Worm (Caenorhabditis elegans): Measurements from ENCODE around the gene arrd-18.

The arrd-18 gene

ce11 chrV:3312067-3312666, at the start of gene arrd-18:
arrd-18 (minus strand) TSS chrV:3312117.
- TF ChIP-seq sox-4 (tag; optimal IDR thresholded peaks at IDR 0.05) = no peak
- TF ChIP-seq fkh-10 (GFP tag; optimal IDR thresholded peaks at IDR 0.05) = no peak
- no peak for TF ChIP-seq sptf-1 (tag; optimal IDR thresholded peaks at IDR 0.05)
- TF ChIP-seq zip-4 (GFP tag; optimal IDR thresholded peaks at IDR 0.05) = no peak
- no peak for TF ChIP-seq ztf-4 (tag; optimal IDR thresholded peaks at IDR 0.05)
- no peak for TF ChIP-seq jun-1 (tag; optimal IDR thresholded peaks at IDR 0.05)
- no peak for TF ChIP-seq unc-30 (tag; optimal IDR thresholded peaks at IDR 0.05)
- TF ChIP-seq lin-39 (tag; optimal IDR thresholded peaks at IDR 0.05) = no peak
- TF ChIP-seq lsy-2 (tag; optimal IDR thresholded peaks at IDR 0.05) = peak in 1 of 2 experiments; percentile 3
- no peak for TF ChIP-seq mef-2 (tag; optimal IDR thresholded peaks at IDR 0.05)
- TF ChIP-seq fos-1 (tag; optimal IDR thresholded peaks at IDR 0.05) = no peak
- TF ChIP-seq C16A3.4 (tag; optimal IDR thresholded peaks at IDR 0.05) = peak; percentile 0
- no peak for TF ChIP-seq egl-27 (tag; optimal IDR thresholded peaks at IDR 0.05)
- no peak for TF ChIP-seq nhr-12 (tag; optimal IDR thresholded peaks at IDR 0.05)
- no peak for TF ChIP-seq nhr-84 (tag; optimal IDR thresholded peaks at IDR 0.05)
- TF ChIP-seq mep-1 (tag; optimal IDR thresholded peaks at IDR 0.05) = no peak
- TF ChIP-seq sup-37 (GFP tag; optimal IDR thresholded peaks at IDR 0.05) = no peak
- peak; percentile 50 for TF ChIP-seq nhr-19 (GFP tag; conservative IDR thresholded peaks at IDR 0.05)
- no peak for TF ChIP-seq Y116A8C.19 (tag; optimal IDR thresholded peaks at IDR 0.05; ENCODE audit: borderline replicate concordance)
- no peak for TF ChIP-seq lir-3 (tag; optimal IDR thresholded peaks at IDR 0.05; ENCODE audit: poor library complexity)
- TF ChIP-seq F16B12.6 (tag; optimal IDR thresholded peaks at IDR 0.05) = no peak
- TF ChIP-seq aha-1 (tag; optimal IDR thresholded peaks at IDR 0.05) = no peak
- TF ChIP-seq unc-86 (tag; optimal IDR thresholded peaks at IDR 0.05) = no peak
- TF ChIP-seq rnt-1 (tag; optimal IDR thresholded peaks at IDR 0.05) = peak; percentile 51
- no peak for TF ChIP-seq skn-1 (tag; optimal IDR thresholded peaks at IDR 0.05)
- TF ChIP-seq nhr-71 (tag; optimal IDR thresholded peaks at IDR 0.05) = peak; percentile 62
- no peak for TF ChIP-seq xbp-1 (tag; optimal IDR thresholded peaks at IDR 0.05)
- TF ChIP-seq mdl-1 (tag; optimal IDR thresholded peaks at IDR 0.05) = no peak
- no peak for TF ChIP-seq unc-62 (GFP tag; optimal IDR thresholded peaks at IDR 0.05)
- no peak for TF ChIP-seq snpc-4 (tag; optimal IDR thresholded peaks at IDR 0.05)
- no peak for TF ChIP-seq nhr-28 (tag; optimal IDR thresholded peaks at IDR 0.05)
- TF ChIP-seq ztf-11 (tag; optimal IDR thresholded peaks at IDR 0.05) = no peak
- no peak for TF ChIP-seq ceh-90 (tag; optimal IDR thresholded peaks at IDR 0.05)
- no peak for TF ChIP-seq pax-3 (tag; optimal IDR thresholded peaks at IDR 0.05)
- TF ChIP-seq mab-9 (GFP tag; IDR thresholded peaks at IDR 0.05) = no peak
- TF ChIP-seq irx-1 (tag; optimal IDR thresholded peaks at IDR 0.05) = no peak
- TF ChIP-seq unc-130 (tag; optimal IDR thresholded peaks at IDR 0.05) = no peak
- no peak for TF ChIP-seq elt-3 (tag; optimal IDR thresholded peaks at IDR 0.05)
- TF ChIP-seq lin-13 (GFP tag; optimal IDR thresholded peaks at IDR 0.05) = no peak
- TF ChIP-seq pag-3 (tag; optimal IDR thresholded peaks at IDR 0.05; ENCODE audit: borderline replicate concordance, insufficient read depth) = no peak
- TF ChIP-seq pqm-1 (tag; optimal IDR thresholded peaks at IDR 0.05) = no peak
- TF ChIP-seq swsn-7 (tag; optimal IDR thresholded peaks at IDR 0.05) = no peak
- TF ChIP-seq nhr-11 (tag; optimal IDR thresholded peaks at IDR 0.05) = no peak
- peak in 1 of 3 experiments; percentile 13 for TF ChIP-seq dpl-1 (GFP tag; optimal IDR thresholded peaks at IDR 0.05)
- TF ChIP-seq ceh-88 (GFP tag; IDR thresholded peaks at IDR 0.05) = no peak
- peak in 1 of 2 experiments; percentile 19 for TF ChIP-seq efl-1 (optimal IDR thresholded peaks at IDR 0.05)
- TF ChIP-seq efl-1 (GFP tag; optimal IDR thresholded peaks at IDR 0.05 in 1 of 2) = peak in 1 of 2 experiments; percentile 67
- no peak for TF ChIP-seq ets-5 (GFP tag; IDR thresholded peaks at IDR 0.05)
- TF ChIP-seq lin-14 (GFP tag; optimal IDR thresholded peaks at IDR 0.05) = peak; percentile 92
- TF ChIP-seq nhr-76 (tag; optimal IDR thresholded peaks at IDR 0.05) = no peak
- no peak for TF ChIP-seq efl-3 (GFP tag; optimal IDR thresholded peaks at IDR 0.05)
- TF ChIP-seq C04F5.9 (tag; optimal IDR thresholded peaks at IDR 0.05) = no peak
- no peak for TF ChIP-seq vab-15 (tag; optimal IDR thresholded peaks at IDR 0.05)

Measured in whole organism, L1 larva.